Fruit fly (Drosophila melanogaster) whole organism, prepupa: ENCODE results near the gene Polr3D.
A peak's percentile ranks its signal among the peaks of the same experiment; 100 is the strongest.

ENCODE experiments used
- Blimp-1 ChIP-seq: fragments of 200-800 bp; sonication (Bioruptor generic); optimal IDR thresholded peaks from 3 replicates; lab custom pipeline; 2017; ENCODE audit warnings: missing biosample characterization, missing genetic modification characterization, mild to moderate bottlenecking, moderate library complexity, missing genetic modification reagents
- CG10631 ChIP-seq: fragments of 200-800 bp; sonication (Bioruptor generic); optimal IDR thresholded peaks from 2 replicates; lab custom pipeline; 2016; ENCODE audit warnings: missing biosample characterization, missing genetic modification characterization
- CG10669 ChIP-seq: fragments of 200-800 bp; sonication (Bioruptor generic); optimal IDR thresholded peaks from 3 replicates; lab custom pipeline; 2018; ENCODE audit warnings: missing biosample characterization, mild to moderate bottlenecking, missing genetic modification characterization, moderate library complexity
- CG11294 ChIP-seq: fragments of 200-800 bp; sonication (Bioruptor generic); IDR thresholded peaks from 2 replicates; pipeline ENCODE4 v1.3.6; 2022; ENCODE audit warnings: missing biosample characterization, missing genetic modification characterization
- CG11762 ChIP-seq: fragments of 200-800 bp; sonication (Bioruptor generic); optimal IDR thresholded peaks from 3 replicates; lab custom pipeline; 2016; ENCODE audit warnings: missing biosample characterization, missing genetic modification characterization; ENCODE audit not compliant: insufficient read depth
- CG15336 ChIP-seq: fragments of 200-800 bp; sonication (Bioruptor generic); IDR thresholded peaks from 2 replicates; pipeline ENCODE4 v1.3.6; 2022; ENCODE audit warnings: missing biosample characterization, missing genetic modification characterization
- CG1621 ChIP-seq: fragments of 200-800 bp; sonication (Bioruptor generic); optimal IDR thresholded peaks from 3 replicates; lab custom pipeline; 2018; ENCODE audit warnings: missing biosample characterization, mild to moderate bottlenecking, missing genetic modification characterization
- CG3032 ChIP-seq: fragments of 200-800 bp; optimal IDR thresholded peaks from 2 replicates; lab custom pipeline; 2019; ENCODE audit warnings: missing biosample characterization, mild to moderate bottlenecking, missing genetic modification characterization, moderate library complexity
- CG31627 ChIP-seq: fragments of 200-800 bp; sonication (Bioruptor generic); optimal IDR thresholded peaks from 3 replicates; lab custom pipeline; 2016; ENCODE audit warnings: missing biosample characterization, missing genetic modification characterization
- CG32006 ChIP-seq: fragments of 200-800 bp; sonication (Bioruptor generic); optimal IDR thresholded peaks from 3 replicates; lab custom pipeline; 2017; ENCODE audit warnings: missing biosample characterization, mild to moderate bottlenecking, missing genetic modification characterization
- CG34406 ChIP-seq: fragments of 200-800 bp; sonication (Bioruptor generic); optimal IDR thresholded peaks from 3 replicates; lab custom pipeline; 2016; ENCODE audit warnings: missing biosample characterization, missing genetic modification characterization
- CG3919 ChIP-seq: fragments of 200-800 bp; sonication (Bioruptor generic); optimal IDR thresholded peaks from 3 replicates; lab custom pipeline; 2016; ENCODE audit warnings: missing biosample characterization, missing genetic modification characterization
- CG4318 ChIP-seq: fragments of 200-800 bp; sonication (Bioruptor generic); optimal IDR thresholded peaks from 3 replicates; lab custom pipeline; 2017; ENCODE audit warnings: missing biosample characterization, mild to moderate bottlenecking, missing genetic modification characterization
- CG6163 ChIP-seq: fragments of 200-800 bp; sonication (Bioruptor generic); IDR thresholded peaks from 3 replicates; pipeline ENCODE4 v1.3.6; 2022; ENCODE audit warnings: missing biosample characterization, missing genetic modification characterization
- CG6276 ChIP-seq: fragments of 200-800 bp; sonication (Bioruptor generic); optimal IDR thresholded peaks from 2 replicates; lab custom pipeline; 2017; ENCODE audit warnings: missing biosample characterization, mild to moderate bottlenecking, missing genetic modification characterization
- CG6792 ChIP-seq: fragments of 200-800 bp; sonication (Bioruptor generic); optimal IDR thresholded peaks from 3 replicates; lab custom pipeline; 2016; ENCODE audit warnings: missing biosample characterization, missing genetic modification characterization
- CG6808 ChIP-seq: fragments of 200-800 bp; sonication (Bioruptor generic); optimal IDR thresholded peaks from 3 replicates; lab custom pipeline; 2017; ENCODE audit warnings: missing biosample characterization, missing genetic modification characterization, mild to moderate bottlenecking, moderate library complexity, missing genetic modification reagents
- CG6854 ChIP-seq: fragments of 200-800 bp; sonication (Bioruptor generic); optimal IDR thresholded peaks from 2 replicates; lab custom pipeline; 2017; ENCODE audit warnings: missing biosample characterization, mild to moderate bottlenecking, missing genetic modification characterization
- CG7368 ChIP-seq: fragments of 200-800 bp; sonication (Bioruptor generic); optimal IDR thresholded peaks from 3 replicates; lab custom pipeline; 2016; ENCODE audit warnings: missing biosample characterization, missing genetic modification characterization
- CG8119 ChIP-seq: fragments of 200-800 bp; sonication (Bioruptor generic); IDR thresholded peaks from 3 replicates; pipeline ENCODE4 v1.3.6; 2022; ENCODE audit warnings: missing biosample characterization, missing genetic modification characterization
- CG8319 ChIP-seq: fragments of 200-800 bp; sonication (Bioruptor generic); optimal IDR thresholded peaks from 3 replicates; lab custom pipeline; 2016; ENCODE audit warnings: missing biosample characterization, missing genetic modification characterization
- CG8632 ChIP-seq: fragments of 200-800 bp; sonication (Bioruptor generic); optimal IDR thresholded peaks from 3 replicates; lab custom pipeline; 2016; ENCODE audit warnings: missing biosample characterization, missing genetic modification characterization
- CG9139 ChIP-seq: fragments of 200-800 bp; sonication (Bioruptor generic); optimal IDR thresholded peaks from 3 replicates; lab custom pipeline; 2017; ENCODE audit warnings: missing biosample characterization, mild to moderate bottlenecking, missing genetic modification characterization
- Eip93F ChIP-seq: fragments of 200-800 bp; sonication (Bioruptor generic); optimal IDR thresholded peaks from 2 replicates; lab custom pipeline; 2016; ENCODE audit warnings: missing biosample characterization, mild to moderate bottlenecking, missing genetic modification characterization
- Ets21C ChIP-seq: fragments of 200-800 bp; sonication (Bioruptor generic); optimal IDR thresholded peaks from 3 replicates; lab custom pipeline; 2016; ENCODE audit warnings: missing biosample characterization, missing genetic modification characterization
- Ets96B ChIP-seq: fragments of 200-800 bp; optimal IDR thresholded peaks from 2 replicates; lab custom pipeline; 2019; ENCODE audit warnings: missing biosample characterization, mild to moderate bottlenecking, missing genetic modification characterization, moderate library complexity
- Hr39 ChIP-seq: fragments of 200-800 bp; sonication (Bioruptor generic); optimal IDR thresholded peaks from 2 replicates; lab custom pipeline; 2016; ENCODE audit warnings: missing biosample characterization, missing genetic modification characterization
- Hr4 ChIP-seq: fragments of 200-800 bp; sonication (Bioruptor generic); optimal IDR thresholded peaks from 3 replicates; lab custom pipeline; 2016; ENCODE audit warnings: missing biosample characterization, missing genetic modification characterization
- Lpt ChIP-seq: fragments of 200-800 bp; sonication (Bioruptor generic); optimal IDR thresholded peaks from 3 replicates; lab custom pipeline; 2016; ENCODE audit warnings: missing biosample characterization, missing genetic modification characterization
- Met ChIP-seq: fragments of 200-800 bp; sonication (Bioruptor generic); optimal IDR thresholded peaks from 3 replicates; lab custom pipeline; 2016; ENCODE audit warnings: missing biosample characterization, missing genetic modification characterization
- OdsH ChIP-seq: fragments of 200-800 bp; sonication (Bioruptor generic); optimal IDR thresholded peaks from 3 replicates; lab custom pipeline; 2016; ENCODE audit warnings: missing biosample characterization, missing genetic modification characterization
- Smox ChIP-seq: fragments of 200-800 bp; sonication (Bioruptor generic); optimal IDR thresholded peaks from 3 replicates; lab custom pipeline; 2016; ENCODE audit warnings: missing biosample characterization, missing genetic modification characterization
- Sox102F ChIP-seq: fragments of 200-800 bp; sonication (Bioruptor generic); optimal IDR thresholded peaks from 2 replicates; lab custom pipeline; 2016; ENCODE audit warnings: missing biosample characterization, mild to moderate bottlenecking, missing genetic modification characterization
- Sox14 ChIP-seq: fragments of 200-800 bp; sonication (Bioruptor generic); optimal IDR thresholded peaks from 3 replicates; lab custom pipeline; 2016; ENCODE audit warnings: missing biosample characterization, missing genetic modification characterization
- Sox15 ChIP-seq: fragments of 200-800 bp; sonication (Bioruptor generic); optimal IDR thresholded peaks from 3 replicates; lab custom pipeline; 2016; ENCODE audit warnings: missing biosample characterization, missing genetic modification characterization
- achi ChIP-seq: fragments of 200-800 bp; sonication (Bioruptor generic); optimal IDR thresholded peaks from 3 replicates; lab custom pipeline; 2016; ENCODE audit warnings: missing biosample characterization, missing genetic modification characterization
- acj6 ChIP-seq: fragments of 200-800 bp; sonication (Bioruptor generic); optimal IDR thresholded peaks from 3 replicates; lab custom pipeline; 2016; ENCODE audit warnings: missing biosample characterization, missing genetic modification characterization
- dac ChIP-seq: fragments of 200-800 bp; sonication (Bioruptor generic); optimal IDR thresholded peaks from 2 replicates; lab custom pipeline; 2017; ENCODE audit warnings: missing biosample characterization, mild to moderate bottlenecking, missing genetic modification characterization
- eg ChIP-seq: fragments of 200-800 bp; sonication (Bioruptor generic); IDR thresholded peaks from 3 replicates; pipeline ENCODE4 v1.3.6; 2022; ENCODE audit warnings: missing biosample characterization, missing genetic modification characterization
- esn ChIP-seq: fragments of 200-800 bp; sonication (Bioruptor generic); optimal IDR thresholded peaks from 2 replicates; lab custom pipeline; 2016; ENCODE audit warnings: missing biosample characterization, mild to moderate bottlenecking, missing genetic modification characterization, moderate library complexity
- fd59A ChIP-seq: fragments of 200-800 bp; sonication (Bioruptor generic); optimal IDR thresholded peaks from 2 replicates; lab custom pipeline; 2017; ENCODE audit warnings: missing biosample characterization, mild to moderate bottlenecking, missing genetic modification characterization, missing genetic modification reagents
- fd85E ChIP-seq: fragments of 200-800 bp; sonication (Bioruptor generic); optimal IDR thresholded peaks from 3 replicates; lab custom pipeline; 2016; ENCODE audit warnings: missing biosample characterization, missing genetic modification characterization
- fkh ChIP-seq: fragments of 200-800 bp; sonication (Bioruptor generic); optimal IDR thresholded peaks from 3 replicates; lab custom pipeline; 2017; ENCODE audit warnings: missing biosample characterization, mild to moderate bottlenecking, missing genetic modification characterization, moderate library complexity
- lz ChIP-seq: fragments of 200-800 bp; sonication (Bioruptor generic); optimal IDR thresholded peaks from 3 replicates; lab custom pipeline; 2016; ENCODE audit warnings: missing biosample characterization, missing genetic modification characterization
- net ChIP-seq: fragments of 200-800 bp; sonication (Bioruptor generic); optimal IDR thresholded peaks from 3 replicates; lab custom pipeline; 2016; ENCODE audit warnings: missing biosample characterization, missing genetic modification characterization
- pdm3 ChIP-seq: fragments of 200-800 bp; sonication (Bioruptor generic); optimal IDR thresholded peaks from 3 replicates; lab custom pipeline; 2016; ENCODE audit warnings: missing biosample characterization, missing genetic modification characterization
- spab ChIP-seq: fragments of 200-800 bp; sonication (Bioruptor generic); optimal IDR thresholded peaks from 2 replicates; lab custom pipeline; 2017; ENCODE audit warnings: missing biosample characterization, mild to moderate bottlenecking, missing genetic modification characterization, missing genetic modification reagents
- ss ChIP-seq, 2 experiments: fragments of 200-800 bp; sonication (Bioruptor generic); optimal IDR thresholded peaks; 2 replicates in 1 of 2; 3 replicates in 1 of 2; lab custom pipeline; 2017 to 2018; ENCODE audit warnings: mild to moderate bottlenecking in 2 of 2, missing biosample characterization in 2 of 2, missing genetic modification characterization in 2 of 2, moderate library complexity in 1 of 2
- svp ChIP-seq: fragments of 200-800 bp; sonication (Bioruptor generic); peaks from one replicate; lab custom pipeline; 2016; ENCODE audit warnings: missing biosample characterization, missing genetic modification characterization
- topi ChIP-seq: fragments of 200-800 bp; sonication (Bioruptor generic); optimal IDR thresholded peaks from 3 replicates; lab custom pipeline; 2016; ENCODE audit warnings: missing biosample characterization, missing genetic modification characterization

Gene Polr3D

DNA sequence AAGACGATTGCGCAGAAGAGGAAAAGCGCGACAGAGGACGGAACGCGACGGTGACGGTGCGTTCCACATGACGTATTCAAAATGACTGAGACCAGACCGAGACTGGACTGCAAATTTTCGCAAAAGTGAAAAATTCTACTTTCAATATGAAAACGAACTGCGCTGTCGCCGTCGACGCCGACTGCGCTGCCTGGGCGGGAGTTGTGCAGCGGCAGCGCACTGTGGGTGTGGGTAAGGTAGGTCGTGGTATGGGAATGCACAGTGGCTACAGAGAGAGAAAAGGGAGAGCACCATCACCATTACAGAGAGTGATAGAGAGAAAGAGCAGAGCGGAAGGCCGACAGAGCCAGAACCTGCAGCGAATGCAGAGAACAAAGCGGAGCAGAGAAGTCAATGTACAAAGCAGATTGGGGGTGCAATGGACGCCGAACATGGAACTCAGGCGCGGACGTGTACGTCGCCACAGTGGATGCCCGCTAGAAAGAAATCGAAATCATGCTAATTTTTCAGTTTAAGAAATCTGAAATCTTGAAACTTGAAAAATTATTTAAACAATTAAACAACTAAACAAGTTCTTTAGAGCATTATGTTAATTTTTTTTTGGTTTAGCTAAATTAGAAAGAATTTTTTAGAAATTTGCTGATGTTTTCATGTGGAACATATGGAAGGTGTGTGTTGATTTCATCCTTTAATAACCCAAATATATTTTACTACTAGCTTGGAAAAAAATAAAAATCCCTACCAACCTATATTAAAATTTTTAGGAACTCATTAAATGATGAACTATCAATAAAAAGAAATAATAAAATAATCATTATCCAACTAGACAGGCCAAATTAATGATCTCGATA is 44.5 kb downstream of the Polr3D start, which contains the start of gene Eip75B:
Gene Eip75B (minus strand): TSS at position 65 of the 851 bp plus-strand sequence.
- TF ChIP-seq CG6276 (GFP tag; lab: Kevin White, UChicago) (peak; percentile 18), CG8319 (GFP tag; lab: Kevin White, UChicago) (peak; percentile 50), CG3032 (tag; lab: Kevin White, UChicago) (peak; percentile 70), Hr4 (GFP tag; lab: Kevin White, UChicago) (peak; percentile 68), fd85E (GFP tag; lab: Kevin White, UChicago) (no peak), Sox15 (GFP tag; lab: Kevin White, UChicago) (peak; percentile 49), CG9139 (GFP tag; lab: Kevin White, UChicago) (no peak), fkh (GFP tag; lab: Kevin White, UChicago) (no peak), ss (GFP tag; optimal IDR thresholded peaks at IDR 0.05; lab: Kevin White, UChicago) (peak; percentile 4 to 33), CG15336 (GFP tag; lab: Robert Waterston, UW) (peak; percentile 48; the same call in 1 of the 2 replicates), CG10631 (GFP tag; lab: Kevin White, UChicago) (peak; percentile 67), Smox (GFP tag; lab: Kevin White, UChicago) (peak; percentile 66), Ets96B (tag; lab: Kevin White, UChicago) (peak; percentile 62), eg (no peak; the same call in 2 of the 3 replicates), Met (peak; percentile 67), CG8119 (GFP tag; lab: Robert Waterston, UW) (peak; percentile 56; the same call in 2 of the 3 replicates), spab (peak; percentile 67), Sox102F (GFP tag; lab: Kevin White, UChicago) (peak; percentile 55), Eip93F (GFP tag; lab: Kevin White, UChicago) (no peak), CG11762 (GFP tag; lab: Kevin White, UChicago) (peak; percentile 16), fd59A (GFP tag; lab: Kevin White, UChicago) (peak; percentile 55), CG6163 (peak; percentile 66; the same call in 2 of the 3 replicates), lz (GFP tag; lab: Kevin White, UChicago) (peak; percentile 76), CG10669 (GFP tag; lab: Kevin White, UChicago) (peak; percentile 58), CG8632 (peak; percentile 60), net (GFP tag; lab: Kevin White, UChicago) (peak; percentile 63), esn (GFP tag; lab: Kevin White, UChicago) (peak; percentile 82), topi (peak; percentile 70), CG31627 (GFP tag; lab: Kevin White, UChicago) (peak; percentile 69), CG6792 (GFP tag; lab: Kevin White, UChicago) (peak; percentile 64), CG6854 (GFP tag; lab: Kevin White, UChicago) (no peak), CG4318 (peak; percentile 26), acj6 (peak; percentile 74), achi (peak; percentile 72), CG11294 (GFP tag; lab: Robert Waterston, UW) (no peak), CG32006 (GFP tag; lab: Kevin White, UChicago) (peak; percentile 74), CG6808 (GFP tag; lab: Kevin White, UChicago) (peak; percentile 65), OdsH (GFP tag; lab: Kevin White, UChicago) (peak; percentile 71), CG34406 (peak; percentile 49), Blimp-1 (no peak), Ets21C (GFP tag; lab: Kevin White, UChicago) (peak; percentile 43), pdm3 (GFP tag; lab: Kevin White, UChicago) (peak; percentile 69), Hr39 (peak; percentile 62), CG3919 (GFP tag; lab: Kevin White, UChicago) (peak; percentile 41), svp (peak; percentile 86), dac (GFP tag; lab: Kevin White, UChicago) (no peak), Sox14 (GFP tag; lab: Kevin White, UChicago) (peak; percentile 78), Lpt (GFP tag; lab: Kevin White, UChicago) (peak; percentile 44), CG1621 (no peak), CG7368 (no peak)
